Fruit fly (Drosophila melanogaster) whole organism, embryonic: ENCODE data around the gene CG9586.
A peak's percentile ranks its signal among the peaks of the same experiment; 100 is the strongest.

Experiments used
- Asciz ChIP-seq: fragments of 200-800 bp; sonication (Bioruptor generic); optimal IDR thresholded peaks from 2 replicates; lab custom pipeline; 2017; ENCODE audit warnings: missing biosample characterization, mild to moderate bottlenecking, missing genetic modification characterization, missing genetic modification reagents
- B-H2 ChIP-seq: fragments of 200-800 bp; sonication (Bioruptor generic); optimal IDR thresholded peaks from 2 replicates; lab custom pipeline; 2018; ENCODE audit warnings: missing biosample characterization, mild to moderate bottlenecking, missing genetic modification characterization
- BtbVII ChIP-seq: fragments of 200-800 bp; sonication (Bioruptor generic); optimal IDR thresholded peaks from 3 replicates; lab custom pipeline; 2017; ENCODE audit warnings: missing biosample characterization, mild to moderate bottlenecking, missing genetic modification characterization
- CG10147 ChIP-seq: fragments of 200-800 bp; sonication (Bioruptor generic); optimal IDR thresholded peaks from 2 replicates; lab custom pipeline; 2019; ENCODE audit warnings: missing biosample characterization, mild to moderate bottlenecking, missing genetic modification characterization, moderate library complexity
- CG10209 ChIP-seq: fragments of 200-800 bp; sonication (Bioruptor generic); optimal IDR thresholded peaks from 3 replicates; lab custom pipeline; 2017; ENCODE audit warnings: missing biosample characterization, mild to moderate bottlenecking, missing genetic modification characterization, missing genetic modification reagents
- CG1024 ChIP-seq: fragments of 200-800 bp; sonication (Bioruptor generic); IDR thresholded peaks from 2 replicates; pipeline ENCODE4 v1.3.6; 2022; ENCODE audit warnings: missing biosample characterization, missing genetic modification characterization
- CG15269 ChIP-seq: fragments of 200-800 bp; sonication (Bioruptor generic); optimal IDR thresholded peaks from 2 replicates; lab custom pipeline; 2018; ENCODE audit warnings: missing biosample characterization, mild to moderate bottlenecking, missing genetic modification characterization, moderate library complexity
- CG1529 ChIP-seq: fragments of 200-800 bp; sonication (Bioruptor generic); optimal IDR thresholded peaks from 3 replicates; lab custom pipeline; 2018; ENCODE audit warnings: missing biosample characterization, missing genetic modification characterization
- CG15479 ChIP-seq: fragments of 200-800 bp; sonication (Bioruptor generic); optimal IDR thresholded peaks from 3 replicates; lab custom pipeline; 2019; ENCODE audit warnings: missing biosample characterization, mild to moderate bottlenecking, missing genetic modification characterization, moderate library complexity
- CG1602 ChIP-seq: fragments of 200-800 bp; sonication (Bioruptor generic); optimal IDR thresholded peaks from 3 replicates; lab custom pipeline; 2016; ENCODE audit warnings: missing biosample characterization, missing genetic modification characterization
- CG2199 ChIP-seq: fragments of 200-800 bp; sonication (Bioruptor generic); IDR thresholded peaks from 3 replicates; pipeline ENCODE4 v1.3.6; 2022; ENCODE audit warnings: missing biosample characterization, missing genetic modification characterization
- CG2202 ChIP-seq: fragments of 200-800 bp; sonication (Bioruptor generic); optimal IDR thresholded peaks from 2 replicates; lab custom pipeline; 2018; ENCODE audit warnings: missing biosample characterization, mild to moderate bottlenecking, missing genetic modification characterization
- CG31388 ChIP-seq: fragments of 200-800 bp; sonication (Bioruptor generic); optimal IDR thresholded peaks from 2 replicates; lab custom pipeline; 2016; ENCODE audit warnings: missing biosample characterization, missing genetic modification characterization
- CG32767 ChIP-seq: fragments of 200-800 bp; sonication (Bioruptor generic); IDR thresholded peaks from 2 replicates; pipeline ENCODE4 v1.3.6; 2022; ENCODE audit warnings: missing biosample characterization, missing genetic modification characterization
- CG7271 ChIP-seq: fragments of 200-800 bp; sonication (Bioruptor generic); optimal IDR thresholded peaks from 2 replicates; lab custom pipeline; 2018; ENCODE audit warnings: missing biosample characterization, mild to moderate bottlenecking, missing genetic modification characterization, moderate library complexity
- CG7556 ChIP-seq: fragments of 200-800 bp; sonication (Bioruptor generic); optimal IDR thresholded peaks from 2 replicates; lab custom pipeline; 2017; ENCODE audit warnings: missing biosample characterization, mild to moderate bottlenecking, missing genetic modification characterization
- Deaf1 ChIP-seq: fragments of 200-800 bp; optimal IDR thresholded peaks from 3 replicates; lab custom pipeline; 2019; ENCODE audit warnings: missing biosample characterization, mild to moderate bottlenecking, missing genetic modification characterization, moderate library complexity
- Dp ChIP-seq: fragments of 200-800 bp; sonication (Bioruptor generic); optimal IDR thresholded peaks from 2 replicates; lab custom pipeline; 2018; ENCODE audit warnings: missing biosample characterization, mild to moderate bottlenecking, missing genetic modification characterization, moderate library complexity
- Dref ChIP-seq: fragments of 200-800 bp; sonication (Bioruptor generic); IDR thresholded peaks from 2 replicates; pipeline ENCODE4 v1.3.6; 2022; ENCODE audit warnings: missing biosample characterization, missing genetic modification characterization
- Ets97D ChIP-seq: fragments of 200-800 bp; sonication (Bioruptor generic); optimal IDR thresholded peaks from 3 replicates; lab custom pipeline; 2016; ENCODE audit warnings: missing biosample characterization, missing genetic modification characterization
- Gsc ChIP-seq: fragments of 200-800 bp; sonication (Bioruptor generic); IDR thresholded peaks from 2 replicates; pipeline ENCODE4 v1.3.6; 2022; ENCODE audit warnings: missing biosample characterization, missing genetic modification characterization
- Gug ChIP-seq: fragments of 200-800 bp; sonication (Bioruptor generic); IDR thresholded peaks from 4 replicates; pipeline ENCODE4 v1.3.6; 2022; ENCODE audit warnings: missing biosample characterization, missing genetic modification characterization
- HLH3B ChIP-seq: fragments of 200-800 bp; sonication (Bioruptor generic); IDR thresholded peaks from 2 replicates; pipeline ENCODE4 v1.3.6; 2022; ENCODE audit warnings: missing biosample characterization, missing genetic modification characterization
- Hmr ChIP-seq: fragments of 200-800 bp; sonication (Bioruptor generic); optimal IDR thresholded peaks from 3 replicates; lab custom pipeline; 2017; ENCODE audit warnings: mild to moderate bottlenecking, missing biosample characterization, missing genetic modification reagents, missing genetic modification characterization
- Meics ChIP-seq: fragments of 200-800 bp; sonication (Bioruptor generic); optimal IDR thresholded peaks from 2 replicates; lab custom pipeline; 2017; ENCODE audit warnings: missing biosample characterization, mild to moderate bottlenecking, missing genetic modification characterization
- Nf-YB ChIP-seq: fragments of 200-800 bp; sonication (Bioruptor generic); optimal IDR thresholded peaks from 3 replicates; lab custom pipeline; 2019; ENCODE audit warnings: missing biosample characterization, mild to moderate bottlenecking, missing genetic modification characterization, moderate library complexity
- PHDP ChIP-seq: fragments of 200-800 bp; sonication (Bioruptor generic); optimal IDR thresholded peaks from 3 replicates; lab custom pipeline; 2018; ENCODE audit warnings: missing biosample characterization, mild to moderate bottlenecking, missing genetic modification characterization, moderate library complexity
- Poxn ChIP-seq: fragments of 200-800 bp; sonication (Bioruptor generic); IDR thresholded peaks from 2 replicates; pipeline ENCODE4 v1.3.6; 2022; ENCODE audit warnings: missing biosample characterization, missing genetic modification characterization
- Ptx1 ChIP-seq: fragments of 200-800 bp; sonication (Bioruptor generic); IDR thresholded peaks from 2 replicates; pipeline ENCODE4 v1.3.6; 2022; ENCODE audit warnings: missing biosample characterization, missing genetic modification characterization
- Side ChIP-seq: fragments of 200-800 bp; sonication (Bioruptor generic); optimal IDR thresholded peaks from 2 replicates; lab custom pipeline; 2016; ENCODE audit warnings: missing biosample characterization, missing genetic modification characterization
- Sry-δ ChIP-seq: fragments of 200-800 bp; sonication (Bioruptor generic); optimal IDR thresholded peaks from 2 replicates; lab custom pipeline; 2016; ENCODE audit warnings: missing biosample characterization, missing genetic modification characterization
- Tbp ChIP-seq: fragments of >200 bp; optimal IDR thresholded peaks from 2 replicates; lab custom pipeline; 2018; ENCODE audit warnings: missing biosample characterization, missing genetic modification characterization
- abd-A ChIP-seq: fragments of 200-800 bp; sonication (Bioruptor generic); optimal IDR thresholded peaks from 3 replicates; lab custom pipeline; 2019; ENCODE audit warnings: missing biosample characterization, mild to moderate bottlenecking, missing genetic modification characterization, moderate library complexity
- ase ChIP-seq: fragments of 200-800 bp; sonication (Bioruptor generic); IDR thresholded peaks from 3 replicates; pipeline ENCODE4 v1.3.6; 2022; ENCODE audit warnings: missing biosample characterization, missing genetic modification characterization
- az2 ChIP-seq: fragments of 200-800 bp; sonication (Bioruptor generic); optimal IDR thresholded peaks from 3 replicates; lab custom pipeline; 2016; ENCODE audit warnings: missing biosample characterization, missing genetic modification characterization
- bsh ChIP-seq, 2 experiments: fragments of 200-800 bp; sonication (Bioruptor generic); optimal IDR thresholded peaks; 2 replicates each; lab custom pipeline; 2017 to 2018; ENCODE audit warnings: mild to moderate bottlenecking in 2 of 2, missing biosample characterization in 2 of 2, missing genetic modification characterization in 2 of 2, moderate library complexity in 1 of 2
- chinmo ChIP-seq: fragments of 200-800 bp; sonication (Bioruptor generic); IDR thresholded peaks from 4 replicates; pipeline ENCODE4 v1.3.6; 2022; ENCODE audit warnings: missing biosample characterization, missing genetic modification characterization; ENCODE audit not compliant: partially characterized antibody
- crc ChIP-seq: fragments of 200-800 bp; sonication (Bioruptor generic); optimal IDR thresholded peaks from 2 replicates; lab custom pipeline; 2016; ENCODE audit warnings: missing biosample characterization, missing genetic modification characterization
- ewg ChIP-seq: fragments of 200-800 bp; sonication (Bioruptor generic); optimal IDR thresholded peaks from 3 replicates; lab custom pipeline; 2017; ENCODE audit warnings: mild to moderate bottlenecking, missing biosample characterization, missing genetic modification reagents, missing genetic modification characterization
- her ChIP-seq: fragments of 200-800 bp; sonication (Bioruptor generic); optimal IDR thresholded peaks from 2 replicates; lab custom pipeline; 2016; ENCODE audit warnings: missing biosample characterization, missing genetic modification characterization
- knrl ChIP-seq: fragments of 200-800 bp; sonication (Bioruptor generic); IDR thresholded peaks from 3 replicates; pipeline ENCODE4 v1.3.6; 2022; ENCODE audit warnings: missing biosample characterization, missing genetic modification characterization; ENCODE audit not compliant: partially characterized antibody
- mam ChIP-seq: fragments of 200-800 bp; sonication (Bioruptor generic); optimal IDR thresholded peaks from 3 replicates; lab custom pipeline; 2016; ENCODE audit warnings: missing biosample characterization, missing genetic modification characterization
- pnt ChIP-seq: fragments of 200-800 bp; sonication (Bioruptor generic); optimal IDR thresholded peaks from 3 replicates; lab custom pipeline; 2016; ENCODE audit warnings: missing biosample characterization, missing genetic modification characterization
- prd ChIP-seq, 3 experiments: fragments of >200 bp in 2 of 3; fragments of 200-800 bp in 1 of 3; sonication (Bioruptor generic) in 1 of 3; optimal IDR thresholded peaks in 2 of 3; IDR thresholded peaks in 1 of 3; 2 replicates in 2 of 3; 3 replicates in 1 of 3; pipeline versions ENCODE4 v1.3.6 to Lab custom; 2017 to 2022; ENCODE audit warnings: missing biosample characterization in 1 of 3, missing genetic modification characterization in 1 of 3
- seq ChIP-seq: fragments of 200-800 bp; sonication (Bioruptor generic); IDR thresholded peaks from 2 replicates; pipeline ENCODE4 v1.3.6; 2022; ENCODE audit warnings: missing biosample characterization, missing genetic modification characterization
- tin ChIP-seq: fragments of 200-800 bp; sonication (Bioruptor generic); optimal IDR thresholded peaks from 3 replicates; lab custom pipeline; 2016; ENCODE audit warnings: missing biosample characterization, missing genetic modification characterization
- toy ChIP-seq: fragments of 200-800 bp; sonication (Bioruptor generic); IDR thresholded peaks from 2 replicates; pipeline ENCODE4 v1.3.6; 2022; ENCODE audit warnings: missing biosample characterization, missing genetic modification characterization
- ttk ChIP-seq: fragments of 200-800 bp; sonication (Bioruptor generic); IDR thresholded peaks from 2 replicates; pipeline ENCODE4 v2.1.2; 2022; ENCODE audit warnings: missing biosample characterization, missing genetic modification characterization
- unc-4 ChIP-seq: fragments of 200-800 bp; sonication (Bioruptor generic); IDR thresholded peaks from 2 replicates; pipeline ENCODE4 v1.3.6; 2022; ENCODE audit warnings: missing biosample characterization, missing genetic modification characterization; ENCODE audit not compliant: partially characterized antibody
- yki ChIP-seq: fragments of >200 bp; optimal IDR thresholded peaks from 3 replicates; lab custom pipeline; 2018
- zen2 ChIP-seq: fragments of 200-800 bp; sonication (Bioruptor generic); IDR thresholded peaks from 3 replicates; pipeline ENCODE4 v1.3.6; 2022; ENCODE audit warnings: missing biosample characterization, missing genetic modification characterization; ENCODE audit not compliant: partially characterized antibody
- zfh2 ChIP-seq: fragments of 200-800 bp; sonication (Bioruptor generic); optimal IDR thresholded peaks from 2 replicates; lab custom pipeline; 2016; ENCODE audit warnings: missing biosample characterization, missing genetic modification characterization

Gene CG9586

DNA sequence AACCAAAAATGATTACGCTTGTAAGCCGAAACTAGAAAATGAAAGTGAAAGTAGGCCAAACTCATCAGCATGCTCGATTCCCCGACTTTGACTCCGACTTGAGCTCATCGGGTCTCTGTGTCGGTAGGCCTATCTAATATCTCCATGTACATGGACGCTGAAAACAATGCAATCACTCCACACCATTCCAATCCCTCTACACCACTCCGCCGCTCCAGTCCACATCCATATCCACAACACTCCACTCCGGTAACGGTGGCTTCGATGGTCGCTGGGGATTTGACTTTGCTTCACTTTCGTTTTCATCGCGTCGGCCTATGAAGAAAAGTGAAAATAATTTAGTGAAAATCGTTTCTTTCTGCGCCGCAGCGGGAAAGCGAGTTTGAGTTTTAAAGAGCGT, 27.4 kb upstream of the CG9586 start (continued):
- TF ChIP-seq abd-A (tag; lab: Kevin White, UChicago) (peak; percentile 21), CG7271 (tag; lab: Kevin White, UChicago) (no peak), Meics (no peak), mam (no peak), Sry-δ (GFP tag; lab: Kevin White, UChicago) (no peak), Dref (GFP tag; lab: Robert Waterston, UW) (no peak), crc (GFP tag; lab: Kevin White, UChicago) (no peak), Poxn (GFP tag; lab: Robert Waterston, UW) (no peak), pnt (GFP tag; lab: Kevin White, UChicago) (no peak), BtbVII (GFP tag; lab: Kevin White, UChicago) (no peak), Ptx1 (GFP tag; lab: Robert Waterston, UW) (no peak), Tbp (no peak), Deaf1 (tag; lab: Kevin White, UChicago) (no peak), CG7556 (GFP tag; lab: Kevin White, UChicago) (no peak), CG2199 (peak; percentile 84; the same call in 2 of the 3 replicates), CG1602 (GFP tag; lab: Kevin White, UChicago) (no peak), prd (optimal IDR thresholded peaks at IDR 0.05; lab: Kevin White, UChicago) (no peak), prd (GFP tag; IDR thresholded peaks at IDR 0.05; lab: Robert Waterston, UW) (no peak), CG31388 (GFP tag; lab: Kevin White, UChicago) (no peak), Side (GFP tag; lab: Kevin White, UChicago) (no peak), Nf-YB (GFP tag; lab: Kevin White, UChicago) (no peak), seq (no peak), CG32767 (no peak), Hmr (GFP tag; lab: Kevin White, UChicago) (no peak), B-H2 (GFP tag; lab: Kevin White, UChicago) (no peak), HLH3B (GFP tag; lab: Robert Waterston, UW) (no peak), CG10147 (GFP tag; lab: Kevin White, UChicago) (no peak), chinmo (GFP tag; lab: Robert Waterston, UW) (no peak), bsh (GFP tag; optimal IDR thresholded peaks at IDR 0.05; lab: Kevin White, UChicago) (peak in 1 of 2 experiments; percentile 53), CG15269 (tag; lab: Kevin White, UChicago) (no peak), Ets97D (no peak), az2 (no peak), Gug (no peak), ase (no peak), Asciz (GFP tag; lab: Kevin White, UChicago) (no peak), CG15479 (GFP tag; lab: Kevin White, UChicago) (no peak), unc-4 (GFP tag; lab: Robert Waterston, UW) (no peak), zfh2 (no peak), Gsc (GFP tag; lab: Robert Waterston, UW) (no peak), her (GFP tag; lab: Kevin White, UChicago) (no peak), Dp (GFP tag; lab: Kevin White, UChicago) (no peak), zen2 (GFP tag; lab: Robert Waterston, UW) (no peak), ewg (no peak), tin (no peak), yki (lab: Kevin White, UChicago) (no peak), CG10209 (GFP tag; lab: Kevin White, UChicago) (no peak), CG1024 (GFP tag; lab: Robert Waterston, UW) (no peak), ttk (GFP tag; lab: Robert Waterston, UW) (no peak), CG2202 (tag; lab: Kevin White, UChicago) (no peak), knrl (GFP tag; lab: Robert Waterston, UW) (no peak), toy (no peak), PHDP (tag; lab: Kevin White, UChicago) (no peak), CG1529 (GFP tag; lab: Kevin White, UChicago) (no peak)
